Fruit fly (Drosophila melanogaster): ENCODE data around the gene sstn.

sstn gene

dm6 chr3L:15089887-15090679 is 4.4 kb downstream of the sstn start:
- TF ChIP-seq EcR (GFP tag; optimal IDR thresholded peaks at IDR 0.05) (no peak), psq (optimal IDR thresholded peaks at IDR 0.05) (no peak), usp (GFP tag; optimal IDR thresholded peaks at IDR 0.05) (no peak), CG8478 (optimal IDR thresholded peaks at IDR 0.05) (no peak), pan (optimal IDR thresholded peaks at IDR 0.05) (no peak), Dll (optimal IDR thresholded peaks at IDR 0.05) (no peak)

dm6 chr3L:15089083-15089704 is 5.3 kb downstream of the sstn start:
- no peak for TF ChIP-seq CG8478 (optimal IDR thresholded peaks at IDR 0.05)
- TF ChIP-seq EcR (GFP tag; optimal IDR thresholded peaks at IDR 0.05), result no peak
- TF ChIP-seq usp (GFP tag; optimal IDR thresholded peaks at IDR 0.05), result no peak
- no peak for TF ChIP-seq psq (optimal IDR thresholded peaks at IDR 0.05)
- no peak for TF ChIP-seq Dll (optimal IDR thresholded peaks at IDR 0.05)
- no peak for TF ChIP-seq pan (optimal IDR thresholded peaks at IDR 0.05)

dm6 chr3L:15088285-15088684 is 6.2 kb downstream of the sstn start:
- no peak for TF ChIP-seq pan (optimal IDR thresholded peaks at IDR 0.05)
- no peak for TF ChIP-seq Dll (optimal IDR thresholded peaks at IDR 0.05)
- no peak for TF ChIP-seq EcR (GFP tag; optimal IDR thresholded peaks at IDR 0.05)
- no peak for TF ChIP-seq psq (optimal IDR thresholded peaks at IDR 0.05)
- no peak for TF ChIP-seq CG8478 (optimal IDR thresholded peaks at IDR 0.05)
- TF ChIP-seq usp (GFP tag; optimal IDR thresholded peaks at IDR 0.05), result no peak

dm6 chr3L:15084288-15084687 is 10.2 kb downstream of the sstn start:
- TF ChIP-seq CG8478 (optimal IDR thresholded peaks at IDR 0.05), result no peak
- no peak for TF ChIP-seq Dll (optimal IDR thresholded peaks at IDR 0.05)
- TF ChIP-seq usp (GFP tag; optimal IDR thresholded peaks at IDR 0.05), result no peak
- no peak for TF ChIP-seq pan (optimal IDR thresholded peaks at IDR 0.05)
- no peak for TF ChIP-seq psq (optimal IDR thresholded peaks at IDR 0.05)
- TF ChIP-seq EcR (GFP tag; optimal IDR thresholded peaks at IDR 0.05), result no peak

dm6 chr3L:15079278-15079677 is 15.2 kb downstream of the sstn start:
- TF ChIP-seq EcR (GFP tag; optimal IDR thresholded peaks at IDR 0.05) (no peak), pan (optimal IDR thresholded peaks at IDR 0.05) (no peak), CG8478 (optimal IDR thresholded peaks at IDR 0.05) (no peak), usp (GFP tag; optimal IDR thresholded peaks at IDR 0.05) (no peak), Dll (optimal IDR thresholded peaks at IDR 0.05) (no peak), psq (optimal IDR thresholded peaks at IDR 0.05) (no peak)

dm6 chr3L:15078347-15078746 is 16.2 kb downstream of the sstn start, which contains the start of gene Or71a:
Gene Or71a (minus strand): TSS chr3L:15078447.
- TF ChIP-seq pan (optimal IDR thresholded peaks at IDR 0.05) (no peak), EcR (GFP tag; optimal IDR thresholded peaks at IDR 0.05) (no peak), CG8478 (optimal IDR thresholded peaks at IDR 0.05) (no peak), usp (GFP tag; optimal IDR thresholded peaks at IDR 0.05) (no peak), Dll (optimal IDR thresholded peaks at IDR 0.05) (no peak), psq (optimal IDR thresholded peaks at IDR 0.05) (no peak)

- TF ChIP-seq CG8478 (optimal IDR thresholded peaks at IDR 0.05) (no peak), Dll (optimal IDR thresholded peaks at IDR 0.05) (no peak), psq (optimal IDR thresholded peaks at IDR 0.05) (no peak), usp (GFP tag; optimal IDR thresholded peaks at IDR 0.05) (no peak), pan (optimal IDR thresholded peaks at IDR 0.05) (no peak), EcR (GFP tag; optimal IDR thresholded peaks at IDR 0.05) (no peak)
Measured at dm6 chr3L:15076380-15076779, 18.1 kb downstream of the sstn start.

- TF ChIP-seq CG8478 (optimal IDR thresholded peaks at IDR 0.05), result no peak
- no peak for TF ChIP-seq psq (optimal IDR thresholded peaks at IDR 0.05)
- TF ChIP-seq usp (GFP tag; optimal IDR thresholded peaks at IDR 0.05), result no peak
- TF ChIP-seq EcR (GFP tag; optimal IDR thresholded peaks at IDR 0.05), result no peak
- TF ChIP-seq pan (optimal IDR thresholded peaks at IDR 0.05), result no peak
- TF ChIP-seq Dll (optimal IDR thresholded peaks at IDR 0.05), result no peak
Measured at dm6 chr3L:15073680-15074079, 20.8 kb downstream of the sstn start.

dm6 chr3L:15072149-15072548 is 22.4 kb downstream of the sstn start:
- TF ChIP-seq psq (optimal IDR thresholded peaks at IDR 0.05), result no peak
- TF ChIP-seq Dll (optimal IDR thresholded peaks at IDR 0.05), result no peak
- TF ChIP-seq EcR (GFP tag; optimal IDR thresholded peaks at IDR 0.05), result no peak
- TF ChIP-seq pan (optimal IDR thresholded peaks at IDR 0.05), result no peak
- TF ChIP-seq CG8478 (optimal IDR thresholded peaks at IDR 0.05), result no peak
- no peak for TF ChIP-seq usp (GFP tag; optimal IDR thresholded peaks at IDR 0.05)

- TF ChIP-seq pan (optimal IDR thresholded peaks at IDR 0.05) (no peak), CG8478 (optimal IDR thresholded peaks at IDR 0.05) (no peak), psq (optimal IDR thresholded peaks at IDR 0.05) (no peak), EcR (GFP tag; optimal IDR thresholded peaks at IDR 0.05) (no peak), Dll (optimal IDR thresholded peaks at IDR 0.05) (no peak), usp (GFP tag; optimal IDR thresholded peaks at IDR 0.05) (no peak)
Measured at dm6 chr3L:15064877-15065276, 29.6 kb downstream of the sstn start, which contains the start of gene Sytbeta. Gene Sytbeta (minus strand): TSS chr3L:15064977.

dm6 chr3L:15061605-15062004 is 32.9 kb downstream of the sstn start, which contains the start of gene CG13460:
Gene CG13460 (minus strand): TSS chr3L:15061705.
- no peak for TF ChIP-seq EcR (GFP tag; optimal IDR thresholded peaks at IDR 0.05)
- TF ChIP-seq Dll (optimal IDR thresholded peaks at IDR 0.05), result no peak

- TF ChIP-seq psq (optimal IDR thresholded peaks at IDR 0.05) (no peak), Dll (optimal IDR thresholded peaks at IDR 0.05) (no peak), pan (optimal IDR thresholded peaks at IDR 0.05) (no peak), CG8478 (optimal IDR thresholded peaks at IDR 0.05) (no peak), EcR (GFP tag; optimal IDR thresholded peaks at IDR 0.05) (no peak), usp (GFP tag; optimal IDR thresholded peaks at IDR 0.05) (no peak)
Measured at dm6 chr3L:15054477-15054876, 40.0 kb downstream of the sstn start, which contains the start of gene EAChm. Gene EAChm (plus strand): TSS chr3L:15054777.

Data from whole organism.